Worm (Caenorhabditis elegans) whole organism, late embryonic: ENCODE measurements around the gene ZK622.4.

Experiments
- C08G9.2 ChIP-seq: sonication (generic microtip); optimal IDR thresholded peaks from 2 replicates; lab custom pipeline; 2016; ENCODE audit warnings: mild to moderate bottlenecking, missing genetic modification characterization, moderate library complexity, missing compliant biosample characterization
- C38D4.7 ChIP-seq: fragments of 200-800 bp; sonication (Bioruptor generic); optimal IDR thresholded peaks from 2 replicates; lab custom pipeline; 2018; ENCODE audit warnings: mild to moderate bottlenecking, missing genetic modification characterization, moderate library complexity, missing compliant biosample characterization
- F13H6.1 ChIP-seq: sonication (generic microtip); optimal IDR thresholded peaks from 2 replicates; lab custom pipeline; 2016; ENCODE audit warnings: missing genetic modification characterization, missing compliant biosample characterization
- K02D7.2 ChIP-seq: sonication (generic microtip); optimal IDR thresholded peaks from 2 replicates; lab custom pipeline; 2017; ENCODE audit warnings: mild to moderate bottlenecking, missing genetic modification characterization, missing compliant biosample characterization
- K09A11.1 ChIP-seq: sonication (generic microtip); optimal IDR thresholded peaks from 2 replicates; lab custom pipeline; 2017; ENCODE audit warnings: antibody characterized with exemption, mild to moderate bottlenecking, missing genetic modification characterization, missing compliant biosample characterization; ENCODE audit not compliant: insufficient read depth
- T23F11.4 ChIP-seq: fragments of 200-800 bp; sonication (Bioruptor generic); optimal IDR thresholded peaks from 2 replicates; lab custom pipeline; 2018; ENCODE audit warnings: mild to moderate bottlenecking, missing genetic modification characterization, missing compliant biosample characterization
- Y22D7AL.16 ChIP-seq: sonication (generic microtip); optimal IDR thresholded peaks from 2 replicates; lab custom pipeline; 2016; ENCODE audit warnings: missing genetic modification characterization, missing compliant biosample characterization
- ahr-1 ChIP-seq: sonication (generic microtip); optimal IDR thresholded peaks from 2 replicates; lab custom pipeline; 2016; ENCODE audit warnings: missing genetic modification characterization, missing compliant biosample characterization
- ceh-14 ChIP-seq: sonication (generic microtip); optimal IDR thresholded peaks from 2 replicates; lab custom pipeline; 2016; ENCODE audit warnings: missing genotype, missing genetic modification characterization, missing compliant biosample characterization
- ceh-18 ChIP-seq: sonication (generic microtip); optimal IDR thresholded peaks from 2 replicates; lab custom pipeline; 2016; ENCODE audit warnings: missing genetic modification characterization, missing compliant biosample characterization
- ceh-2 ChIP-seq: sonication (generic microtip); optimal IDR thresholded peaks from 2 replicates; lab custom pipeline; 2016; ENCODE audit warnings: missing genotype, missing genetic modification characterization, missing compliant biosample characterization
- ceh-22 ChIP-seq: sonication (generic microtip); optimal IDR thresholded peaks from 2 replicates; lab custom pipeline; 2017; ENCODE audit warnings: missing biosample characterization, missing genetic modification characterization
- ceh-24 ChIP-seq: sonication (generic microtip); optimal IDR thresholded peaks from 2 replicates; lab custom pipeline; 2016; ENCODE audit warnings: mild to moderate bottlenecking, missing genetic modification characterization, missing compliant biosample characterization
- ceh-30 ChIP-seq: fragments of 150-350 bp; optimal IDR thresholded peaks from 2 replicates; lab custom pipeline; 2014; ENCODE audit warnings: missing biosample characterization, missing genetic modification characterization
- ceh-31 ChIP-seq: sonication (generic microtip); optimal IDR thresholded peaks from 2 replicates; lab custom pipeline; 2016; ENCODE audit warnings: missing genetic modification characterization, missing compliant biosample characterization
- ceh-34 ChIP-seq: sonication (generic microtip); optimal IDR thresholded peaks from 2 replicates; lab custom pipeline; 2016; ENCODE audit warnings: mild to moderate bottlenecking, missing genetic modification characterization, missing compliant biosample characterization
- ceh-48 ChIP-seq: sonication (generic microtip); optimal IDR thresholded peaks from 2 replicates; lab custom pipeline; 2016; ENCODE audit warnings: missing genetic modification characterization, inconsistent platforms, missing compliant biosample characterization
- che-1 ChIP-seq: sonication (generic microtip); optimal IDR thresholded peaks from 2 replicates; lab custom pipeline; 2016; ENCODE audit warnings: mild to moderate bottlenecking, missing genetic modification characterization, missing compliant biosample characterization
- elt-2 ChIP-seq: sonication (generic microtip); optimal IDR thresholded peaks from 2 replicates; lab custom pipeline; 2016; ENCODE audit warnings: missing genetic modification reagents, missing genetic modification characterization, missing compliant biosample characterization
- ets-4 ChIP-seq: sonication (generic microtip); optimal IDR thresholded peaks from 2 replicates; lab custom pipeline; 2016; ENCODE audit warnings: missing genetic modification characterization, missing compliant biosample characterization
- fax-1 ChIP-seq: sonication (generic microtip); optimal IDR thresholded peaks from 2 replicates; lab custom pipeline; 2016; ENCODE audit warnings: missing genotype, missing genetic modification characterization, missing compliant biosample characterization
- fkh-10 ChIP-seq: fragments of 150-350 bp; optimal IDR thresholded peaks from 2 replicates; lab custom pipeline; 2014; ENCODE audit warnings: missing biosample characterization, missing genetic modification reagents, missing genetic modification characterization
- gmeb-2 ChIP-seq: sonication (generic microtip); optimal IDR thresholded peaks from 2 replicates; lab custom pipeline; 2016; ENCODE audit warnings: missing genetic modification characterization, inconsistent platforms, missing compliant biosample characterization
- hlh-13 ChIP-seq: fragments of 200-800 bp; sonication (Bioruptor generic); optimal IDR thresholded peaks from 2 replicates; lab custom pipeline; 2018; ENCODE audit warnings: mild to moderate bottlenecking, missing genetic modification characterization, missing compliant biosample characterization
- hlh-15 ChIP-seq: sonication (generic microtip); optimal IDR thresholded peaks from 2 replicates; lab custom pipeline; 2016; ENCODE audit warnings: missing genetic modification characterization, missing compliant biosample characterization
- hlh-30 ChIP-seq: sonication (generic microtip); optimal IDR thresholded peaks from 2 replicates; lab custom pipeline; 2017; ENCODE audit warnings: antibody characterized with exemption, missing genetic modification characterization, missing compliant biosample characterization; ENCODE audit not compliant: insufficient read depth
- hlh-8 ChIP-seq: sonication (generic microtip); optimal IDR thresholded peaks from 2 replicates; lab custom pipeline; 2016; ENCODE audit warnings: missing genotype, missing genetic modification characterization, missing compliant biosample characterization
- lim-6 ChIP-seq: sonication (generic microtip); optimal IDR thresholded peaks from 2 replicates; lab custom pipeline; 2016; ENCODE audit warnings: missing genetic modification characterization, missing compliant biosample characterization
- lin-11 ChIP-seq: fragments of 200-800 bp; sonication (Bioruptor generic); optimal IDR thresholded peaks from 2 replicates; lab custom pipeline; 2018; ENCODE audit warnings: mild to moderate bottlenecking, missing genetic modification characterization, missing compliant biosample characterization
- mec-3 ChIP-seq: sonication (generic microtip); optimal IDR thresholded peaks from 2 replicates; lab custom pipeline; 2016; ENCODE audit warnings: borderline replicate concordance, missing genetic modification characterization, missing compliant biosample characterization
- nfya-1 ChIP-seq: sonication (generic microtip); optimal IDR thresholded peaks from 2 replicates; lab custom pipeline; 2017; ENCODE audit warnings: missing genetic modification characterization, mild to moderate bottlenecking, missing compliant biosample characterization, antibody characterized with exemption, moderate library complexity
- nhr-11 ChIP-seq: fragments of 150-350 bp; optimal IDR thresholded peaks from 2 replicates; lab custom pipeline; 2014; ENCODE audit warnings: missing biosample characterization, missing genetic modification characterization
- nhr-232 ChIP-seq: sonication (generic microtip); optimal IDR thresholded peaks from 2 replicates; lab custom pipeline; 2016; ENCODE audit warnings: missing genetic modification characterization, missing compliant biosample characterization
- npax-4 ChIP-seq: sonication (generic microtip); optimal IDR thresholded peaks from 2 replicates; lab custom pipeline; 2016; ENCODE audit warnings: missing genetic modification characterization, missing compliant biosample characterization
- pha-2 ChIP-seq: sonication (generic microtip); optimal IDR thresholded peaks from 2 replicates; lab custom pipeline; 2017; ENCODE audit warnings: mild to moderate bottlenecking, missing genetic modification characterization, missing compliant biosample characterization
- pqm-1 ChIP-seq: sonication (generic microtip); optimal IDR thresholded peaks from 2 replicates; lab custom pipeline; 2016; ENCODE audit warnings: missing genetic modification characterization, missing compliant biosample characterization
- pros-1 ChIP-seq: fragments of 150-350 bp; optimal IDR thresholded peaks from 2 replicates; lab custom pipeline; 2014; ENCODE audit warnings: missing biosample characterization, missing genetic modification reagents, missing genetic modification characterization
- rnt-1 ChIP-seq: sonication (generic microtip); optimal IDR thresholded peaks from 2 replicates; lab custom pipeline; 2016; ENCODE audit warnings: missing genetic modification characterization, missing compliant biosample characterization
- sox-2 ChIP-seq: fragments of 200-800 bp; sonication (Bioruptor generic); IDR thresholded peaks from 2 replicates; pipeline ENCODE4 v1.3.6; 2022; ENCODE audit warnings: missing genetic modification reagents, missing genetic modification characterization, missing compliant biosample characterization
- sox-4 ChIP-seq: sonication (generic microtip); optimal IDR thresholded peaks from 2 replicates; lab custom pipeline; 2017; ENCODE audit warnings: mild to moderate bottlenecking, missing genetic modification characterization, inconsistent platforms, missing compliant biosample characterization
- syd-9 ChIP-seq: sonication (generic microtip); optimal IDR thresholded peaks from 2 replicates; lab custom pipeline; 2016; ENCODE audit warnings: mild to moderate bottlenecking, missing genetic modification characterization, moderate library complexity, missing compliant biosample characterization
- tbx-2 ChIP-seq: sonication (generic microtip); optimal IDR thresholded peaks from 2 replicates; lab custom pipeline; 2016; ENCODE audit warnings: missing genetic modification characterization, missing compliant biosample characterization
- unc-3 ChIP-seq, 2 experiments: fragments of 200-800 bp in 1 of 2; sonication (Bioruptor generic) in 1 of 2; sonication (generic microtip) in 1 of 2; conservative IDR thresholded peaks in 1 of 2; optimal IDR thresholded peaks in 1 of 2; 2 replicates each; pipeline versions ENCODE4 v1.3.6 to Lab custom; 2016 to 2022; ENCODE audit warnings: missing compliant biosample characterization in 2 of 2, missing genetic modification characterization in 2 of 2, missing genetic modification reagents in 1 of 2
- unc-42 ChIP-seq: sonication (generic microtip); optimal IDR thresholded peaks from 2 replicates; lab custom pipeline; 2016; ENCODE audit warnings: missing genotype, missing genetic modification characterization, missing compliant biosample characterization
- unc-55 ChIP-seq: sonication (generic microtip); optimal IDR thresholded peaks from 2 replicates; lab custom pipeline; 2017; ENCODE audit warnings: missing biosample characterization, missing genetic modification reagents, missing genetic modification characterization
- zip-5 ChIP-seq: sonication (generic microtip); optimal IDR thresholded peaks from 2 replicates; lab custom pipeline; 2016; ENCODE audit warnings: missing genetic modification characterization, missing compliant biosample characterization
- ztf-16 ChIP-seq: sonication (generic microtip); optimal IDR thresholded peaks from 2 replicates; lab custom pipeline; 2017; ENCODE audit warnings: missing genetic modification characterization, missing compliant biosample characterization

ZK622.4 gene

DNA sequence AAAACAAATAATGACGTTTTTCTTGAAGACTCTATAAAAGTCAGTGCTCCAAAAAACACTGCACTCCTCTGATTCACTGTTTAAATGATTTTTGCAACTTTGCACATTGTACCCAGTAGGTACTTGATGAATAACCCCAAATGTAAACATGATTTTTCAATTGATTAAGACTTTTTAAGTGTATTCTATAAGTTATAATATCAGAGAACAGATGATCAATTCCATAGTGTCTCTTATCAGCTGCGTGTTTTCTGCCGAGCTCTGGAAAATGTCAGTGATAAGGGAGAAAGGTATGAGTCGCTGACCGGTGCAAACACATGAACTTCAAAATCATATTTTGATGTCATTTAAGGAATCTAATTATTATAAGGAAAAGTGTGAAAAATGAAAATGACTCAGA is 31.3 kb downstream of the ZK622.4 start:
- TF ChIP-seq pqm-1 (tag; lab: Kevin White, UChicago) (peak; percentile 67), sox-2 (GFP tag; lab: Robert Waterston, UW) (no peak), elt-2 (tag; lab: Kevin White, UChicago) (peak; percentile 99)

DNA sequence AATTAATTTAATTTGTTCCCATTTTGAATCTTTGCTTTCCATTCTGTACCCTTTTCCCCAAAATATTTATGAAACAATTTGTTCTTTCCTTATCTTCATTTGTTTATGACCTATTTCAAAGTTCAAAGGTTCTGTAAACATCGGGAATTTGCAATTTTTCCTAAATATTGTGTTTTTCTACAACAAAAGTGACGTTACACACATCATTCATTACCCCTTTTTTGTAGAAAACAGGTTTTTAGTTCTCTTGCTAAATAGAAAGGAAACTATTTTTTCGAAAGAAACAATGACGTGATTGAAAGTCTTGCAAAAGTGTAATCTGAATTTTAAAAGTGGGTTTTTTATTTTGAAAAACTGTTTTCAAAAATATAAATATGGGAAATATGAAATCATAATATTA is 32.2 kb downstream of the ZK622.4 start:
- TF ChIP-seq zip-5 (tag; lab: Kevin White, UChicago) (no peak), tbx-2 (no peak), ceh-18 (tag; lab: Kevin White, UChicago) (no peak), che-1 (tag; lab: Kevin White, UChicago) (no peak), ceh-22 (tag; lab: Kevin White, UChicago) (no peak), syd-9 (tag; lab: Kevin White, UChicago) (no peak), hlh-13 (GFP tag; lab: Kevin White, UChicago) (no peak), nfya-1 (tag; lab: Kevin White, UChicago) (no peak), pros-1 (tag; lab: Kevin White, UChicago) (no peak)

- TF ChIP-seq hlh-13 (GFP tag; lab: Kevin White, UChicago) (no peak), C38D4.7 (GFP tag; lab: Kevin White, UChicago) (no peak), ztf-16 (tag; lab: Kevin White, UChicago) (no peak), ceh-2 (no peak), C08G9.2 (tag; lab: Kevin White, UChicago) (no peak), lim-6 (tag; lab: Kevin White, UChicago) (no peak), ceh-24 (tag; lab: Kevin White, UChicago) (no peak), mec-3 (no peak), K02D7.2 (tag; lab: Kevin White, UChicago) (no peak), ahr-1 (tag; lab: Kevin White, UChicago) (no peak), elt-2 (tag; lab: Kevin White, UChicago) (peak; percentile 26), ceh-30 (tag; lab: Kevin White, UChicago) (no peak), gmeb-2 (tag; lab: Kevin White, UChicago) (no peak), fkh-10 (GFP tag; lab: Kevin White, UChicago) (peak; percentile 15), pha-2 (no peak), rnt-1 (peak; percentile 27), tbx-2 (peak; percentile 21), hlh-15 (tag; lab: Kevin White, UChicago) (no peak), hlh-30 (tag; lab: Kevin White, UChicago) (no peak), ceh-18 (tag; lab: Kevin White, UChicago) (peak; percentile 28), unc-3 (GFP tag; conservative IDR thresholded peaks at IDR 0.05; lab: Robert Waterston, UW) (no peak), unc-3 (tag; optimal IDR thresholded peaks at IDR 0.05; lab: Kevin White, UChicago) (no peak), npax-4 (tag; lab: Kevin White, UChicago) (no peak), lin-11 (tag; lab: Kevin White, UChicago) (no peak), pqm-1 (tag; lab: Kevin White, UChicago) (no peak), ets-4 (no peak), zip-5 (tag; lab: Kevin White, UChicago) (no peak), sox-4 (tag; lab: Kevin White, UChicago) (no peak), F13H6.1 (no peak), ceh-22 (tag; lab: Kevin White, UChicago) (no peak), unc-42 (tag; lab: Kevin White, UChicago) (peak; percentile 8), T23F11.4 (GFP tag; lab: Kevin White, UChicago) (no peak), unc-55 (GFP tag; lab: Kevin White, UChicago) (peak; percentile 52), Y22D7AL.16 (no peak), fax-1 (no peak), K09A11.1 (tag; lab: Kevin White, UChicago) (no peak), nhr-11 (no peak), ceh-48 (tag; lab: Kevin White, UChicago) (no peak), ceh-14 (tag; lab: Kevin White, UChicago) (no peak), nhr-232 (no peak), ceh-34 (tag; lab: Kevin White, UChicago) (no peak), hlh-8 (tag; lab: Kevin White, UChicago) (no peak), ceh-31 (tag; lab: Kevin White, UChicago) (peak; percentile 32)
These were observed 33.6 kb downstream of the ZK622.4 start for ce11 chrII:5326024-5326627.
